Fruit fly (Drosophila melanogaster): Measurements from ENCODE around the gene qua.

Gene qua

DNA sequence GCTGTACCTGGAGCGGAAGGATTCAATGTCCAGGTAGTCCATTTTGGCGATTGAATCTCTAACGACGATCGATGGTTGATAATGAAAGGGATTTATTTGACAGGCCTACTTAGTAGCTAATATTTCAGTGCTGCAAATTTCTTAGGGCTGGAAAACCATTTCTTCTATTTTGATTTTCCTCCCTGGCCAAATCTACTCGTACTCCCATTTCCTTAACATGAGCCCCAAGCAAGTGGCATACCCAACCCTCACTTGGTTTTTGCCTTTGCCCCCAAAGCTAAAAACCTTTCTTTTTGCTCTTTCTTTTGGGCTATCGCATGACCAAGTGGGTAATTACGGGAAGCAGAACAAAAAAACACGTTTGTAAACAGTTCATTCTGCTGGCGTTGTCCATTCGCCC lies 1.7 kb upstream of the qua start, which contains the start of gene CG15142:
TSS of gene CG15142 (minus strand) at position 101 of the 400 bp plus-strand sequence.
- TF ChIP-seq Hr83 (GFP tag; optimal IDR thresholded peaks at IDR 0.05; ENCODE audit: poor library complexity, severe bottlenecking) (no peak), h (GFP tag; optimal IDR thresholded peaks at IDR 0.05) (no peak), OdsH (GFP tag; optimal IDR thresholded peaks at IDR 0.05) (no peak), dsf (GFP tag; optimal IDR thresholded peaks at IDR 0.05; ENCODE audit: borderline replicate concordance) (no peak), Dfd (GFP tag; optimal IDR thresholded peaks at IDR 0.05) (no peak), psq (GFP tag; optimal IDR thresholded peaks at IDR 0.05) (no peak), Mio (GFP tag; optimal IDR thresholded peaks at IDR 0.05) (no peak), Hnf4 (GFP tag; optimal IDR thresholded peaks at IDR 0.05) (no peak)

- TF ChIP-seq foxo (GFP tag; optimal IDR thresholded peaks at IDR 0.05), result no peak
- TF ChIP-seq jim (GFP tag; optimal IDR thresholded peaks at IDR 0.05), result no peak
- no peak for TF ChIP-seq dsf (GFP tag; optimal IDR thresholded peaks at IDR 0.05; ENCODE audit: borderline replicate concordance)
- TF ChIP-seq Dfd (GFP tag; optimal IDR thresholded peaks at IDR 0.05), result no peak
- no peak for TF ChIP-seq Rel (GFP tag; optimal IDR thresholded peaks at IDR 0.05)
- TF ChIP-seq Rel (tag; optimal IDR thresholded peaks at IDR 0.05), result no peak
- TF ChIP-seq tai (GFP tag; optimal IDR thresholded peaks at IDR 0.05), result no peak
- TF ChIP-seq OdsH (GFP tag; optimal IDR thresholded peaks at IDR 0.05), result no peak
- TF ChIP-seq CG9705 (GFP tag; optimal IDR thresholded peaks at IDR 0.05), result no peak
- TF ChIP-seq psq (GFP tag; optimal IDR thresholded peaks at IDR 0.05), result no peak
- TF ChIP-seq dmrt93B (GFP tag; optimal IDR thresholded peaks at IDR 0.05), result no peak
- no peak for TF ChIP-seq Abd-B (GFP tag; optimal IDR thresholded peaks at IDR 0.05)
These were observed 1.2 kb downstream of the qua start for dm6 chr2L:17495759-17496158.

dm6 chr2L:17492680-17493079 lies 4.3 kb downstream of the qua start:
- TF ChIP-seq brk (GFP tag; optimal IDR thresholded peaks at IDR 0.05) (no peak), psq (GFP tag; optimal IDR thresholded peaks at IDR 0.05) (no peak), CG9705 (GFP tag; optimal IDR thresholded peaks at IDR 0.05) (no peak)

DNA sequence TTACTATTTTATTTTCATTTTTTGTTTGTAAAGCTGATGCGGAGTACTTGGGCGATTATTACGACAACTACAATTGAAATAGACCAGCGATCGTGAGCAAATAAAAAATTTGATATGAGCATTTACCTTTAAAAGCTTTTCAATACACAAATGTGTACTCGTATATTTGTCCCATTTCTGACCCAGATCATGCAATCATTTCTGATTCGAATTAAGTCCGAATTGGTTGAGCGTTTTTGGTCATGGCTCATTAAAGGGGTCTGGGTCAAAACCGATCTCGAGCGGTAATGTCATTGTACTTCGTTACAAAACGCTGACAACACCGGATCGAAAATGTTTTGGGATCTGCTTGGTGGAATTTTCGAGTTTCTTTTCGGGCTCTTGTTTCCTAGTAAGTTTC lies 10.7 kb downstream of the qua start, which contains the start of gene CG43220:
TSS of gene CG43220 (plus strand) at position 301 of the 400 bp plus-strand sequence.
- TF ChIP-seq br (GFP tag; optimal IDR thresholded peaks at IDR 0.05) (no peak), Mio (GFP tag; optimal IDR thresholded peaks at IDR 0.05) (no peak), GATAd (GFP tag; optimal IDR thresholded peaks at IDR 0.05) (no peak), jim (GFP tag; optimal IDR thresholded peaks at IDR 0.05) (no peak), CrebA (GFP tag; optimal IDR thresholded peaks at IDR 0.05; ENCODE audit: borderline replicate concordance) (no peak), fru (GFP tag; optimal IDR thresholded peaks at IDR 0.05) (no peak), ey (GFP tag; optimal IDR thresholded peaks at IDR 0.05) (no peak), CG32264 (GFP tag; optimal IDR thresholded peaks at IDR 0.05) (no peak), dsf (GFP tag; optimal IDR thresholded peaks at IDR 0.05; ENCODE audit: borderline replicate concordance) (no peak), h (GFP tag; optimal IDR thresholded peaks at IDR 0.05) (no peak), pan (optimal IDR thresholded peaks at IDR 0.05) (no peak), Sp1 (GFP tag; optimal IDR thresholded peaks at IDR 0.05) (no peak), sage (GFP tag; optimal IDR thresholded peaks at IDR 0.05) (no peak), usp (GFP tag; optimal IDR thresholded peaks at IDR 0.05) (no peak), Myc (optimal IDR thresholded peaks at IDR 0.05) (no peak), woc (GFP tag; optimal IDR thresholded peaks at IDR 0.05) (no peak), HLH106 (tag; optimal IDR thresholded peaks at IDR 0.05) (no peak)

dm6 chr2L:17485457-17485856 lies 11.6 kb downstream of the qua start, which contains the start of the genes CG43221 and CG43645:
TSS of gene CG43221 (plus strand) at chr2L:17485757.
TSS of gene CG43645 (plus strand) at chr2L:17485757.
- TF ChIP-seq sv (GFP tag; optimal IDR thresholded peaks at IDR 0.05) (no peak), Hr78 (GFP tag; optimal IDR thresholded peaks at IDR 0.05) (no peak), usp (GFP tag; optimal IDR thresholded peaks at IDR 0.05) (no peak), brk (GFP tag; optimal IDR thresholded peaks at IDR 0.05) (no peak), tai (GFP tag; optimal IDR thresholded peaks at IDR 0.05) (no peak), sage (GFP tag; optimal IDR thresholded peaks at IDR 0.05) (no peak), GATAd (GFP tag; optimal IDR thresholded peaks at IDR 0.05) (no peak), Jra (GFP tag; optimal IDR thresholded peaks at IDR 0.05) (no peak)

All from whole organism, wandering third instar larva.